Worm (Caenorhabditis elegans): ENCODE measurements around the gene F42C5.3.

Gene F42C5.3

DNA sequence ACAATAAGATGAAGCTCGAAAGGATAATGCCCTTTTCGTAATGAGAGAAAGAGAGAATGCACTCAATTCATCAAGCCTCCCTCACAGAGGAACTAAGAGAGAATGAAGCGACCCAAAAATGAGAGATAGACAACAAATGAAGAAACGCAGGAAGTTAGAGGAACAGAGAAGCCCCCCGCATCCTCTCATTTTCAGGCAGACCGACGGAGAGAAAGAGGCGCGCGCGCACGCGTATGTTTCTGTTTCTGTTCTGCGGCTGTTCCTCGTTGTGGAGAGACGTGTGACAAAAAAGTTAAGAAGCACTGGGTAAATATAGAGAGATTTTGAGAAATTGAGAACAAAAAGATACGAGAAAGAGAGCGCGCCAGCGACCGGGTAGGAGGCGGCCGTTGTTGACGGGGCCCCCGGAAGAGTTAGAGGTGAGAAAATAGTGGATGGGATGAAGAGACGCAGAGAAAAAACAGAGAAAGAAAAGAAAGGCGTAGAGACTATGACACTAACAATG, 32.6 kb upstream of the F42C5.3 start (continued):
- peak; percentile 52 for TF ChIP-seq hlh-30 (tag; optimal IDR thresholded peaks at IDR 0.05; ENCODE audit: insufficient read depth)
- no peak for TF ChIP-seq ahr-1 (tag; optimal IDR thresholded peaks at IDR 0.05)
- no peak for TF ChIP-seq unc-86 (tag; optimal IDR thresholded peaks at IDR 0.05)
- peak; percentile 79 for TF ChIP-seq ceh-18 (tag; optimal IDR thresholded peaks at IDR 0.05)
- TF ChIP-seq sox-2 (GFP tag; IDR thresholded peaks at IDR 0.05), result no peak
- TF ChIP-seq ref-2 (tag; optimal IDR thresholded peaks at IDR 0.05), result peak; percentile 67
- TF ChIP-seq ceh-14 (tag; optimal IDR thresholded peaks at IDR 0.05), result peak; percentile 28
- TF ChIP-seq pha-2 (tag; optimal IDR thresholded peaks at IDR 0.05), result no peak
- no peak for TF ChIP-seq ceh-30 (tag; optimal IDR thresholded peaks at IDR 0.05)
- no peak for TF ChIP-seq ceh-48 (tag; optimal IDR thresholded peaks at IDR 0.05)
- no peak for TF ChIP-seq pha-4 (tag; optimal IDR thresholded peaks at IDR 0.05)
- peak; percentile 60 for TF ChIP-seq pat-9 (tag; optimal IDR thresholded peaks at IDR 0.05)
- TF ChIP-seq che-1 (tag; optimal IDR thresholded peaks at IDR 0.05), result no peak
- no peak for TF ChIP-seq ama-1 (optimal IDR thresholded peaks at IDR 0.05)
- TF ChIP-seq tbx-2 (tag; optimal IDR thresholded peaks at IDR 0.05), result peak; percentile 82
- peak; percentile 38 for TF ChIP-seq ets-4 (tag; optimal IDR thresholded peaks at IDR 0.05)
- no peak for TF ChIP-seq zip-5 (tag; optimal IDR thresholded peaks at IDR 0.05)
- TF ChIP-seq unc-42 (tag; optimal IDR thresholded peaks at IDR 0.05), result peak; percentile 87
- TF ChIP-seq ceh-2 (tag; optimal IDR thresholded peaks at IDR 0.05), result peak; percentile 29
- no peak for TF ChIP-seq unc-3 (GFP tag; conservative IDR thresholded peaks at IDR 0.05)
- TF ChIP-seq unc-3 (tag; optimal IDR thresholded peaks at IDR 0.05), result no peak
- no peak for TF ChIP-seq elt-4 (tag; optimal IDR thresholded peaks at IDR 0.05)
- no peak for TF ChIP-seq lin-11 (tag; optimal IDR thresholded peaks at IDR 0.05)
- no peak for TF ChIP-seq mec-3 (tag; optimal IDR thresholded peaks at IDR 0.05; ENCODE audit: borderline replicate concordance)
- peak; percentile 13 for TF ChIP-seq syd-9 (tag; optimal IDR thresholded peaks at IDR 0.05)
- no peak for TF ChIP-seq dve-1 (tag; optimal IDR thresholded peaks at IDR 0.05)
- no peak for TF ChIP-seq npax-4 (tag; optimal IDR thresholded peaks at IDR 0.05)
- TF ChIP-seq elt-2 (tag; optimal IDR thresholded peaks at IDR 0.05), result peak; percentile 27
- no peak for TF ChIP-seq gmeb-2 (tag; optimal IDR thresholded peaks at IDR 0.05)
- TF ChIP-seq F13H6.1 (tag; optimal IDR thresholded peaks at IDR 0.05), result peak; percentile 53

DNA sequence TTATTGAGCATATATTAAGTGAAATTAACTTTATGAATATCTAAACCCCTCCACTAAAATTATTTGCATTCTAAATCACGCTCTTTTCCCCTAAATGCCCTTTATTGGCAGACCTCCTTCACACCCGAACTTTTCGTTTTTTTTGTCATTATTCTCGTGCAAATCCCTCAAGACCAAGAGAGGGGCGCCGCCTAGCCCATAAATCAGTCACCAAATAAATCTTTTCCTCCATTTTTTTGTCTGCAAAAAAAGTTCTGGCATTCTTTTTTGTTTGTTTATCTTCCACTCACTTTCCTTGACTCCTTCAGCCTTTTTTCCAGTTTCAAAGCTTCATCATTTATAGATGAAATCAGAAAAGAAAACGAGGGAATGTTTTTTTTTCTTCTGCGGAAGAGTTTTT, 31.5 kb upstream of the F42C5.3 start:
- TF ChIP-seq che-1 (tag; optimal IDR thresholded peaks at IDR 0.05) (no peak), sdc-2 (tag; optimal IDR thresholded peaks at IDR 0.05) (no peak), ref-2 (tag; optimal IDR thresholded peaks at IDR 0.05) (no peak), unc-42 (tag; optimal IDR thresholded peaks at IDR 0.05) (no peak), fkh-6 (tag; optimal IDR thresholded peaks at IDR 0.05) (no peak), ceh-2 (tag; optimal IDR thresholded peaks at IDR 0.05) (no peak), pros-1 (tag; optimal IDR thresholded peaks at IDR 0.05) (no peak), rnt-1 (tag; optimal IDR thresholded peaks at IDR 0.05) (no peak)

- TF ChIP-seq ceh-31 (tag; optimal IDR thresholded peaks at IDR 0.05) (no peak), nfya-1 (tag; optimal IDR thresholded peaks at IDR 0.05) (peak; percentile 25), rnt-1 (tag; optimal IDR thresholded peaks at IDR 0.05) (peak; percentile 27), unc-42 (tag; optimal IDR thresholded peaks at IDR 0.05) (peak; percentile 59), unc-55 (GFP tag; optimal IDR thresholded peaks at IDR 0.05) (peak; percentile 17), npax-4 (tag; optimal IDR thresholded peaks at IDR 0.05) (no peak)
These were observed 30.6 kb upstream of the F42C5.3 start for ce11 chrIV:7317829-7318529.

DNA sequence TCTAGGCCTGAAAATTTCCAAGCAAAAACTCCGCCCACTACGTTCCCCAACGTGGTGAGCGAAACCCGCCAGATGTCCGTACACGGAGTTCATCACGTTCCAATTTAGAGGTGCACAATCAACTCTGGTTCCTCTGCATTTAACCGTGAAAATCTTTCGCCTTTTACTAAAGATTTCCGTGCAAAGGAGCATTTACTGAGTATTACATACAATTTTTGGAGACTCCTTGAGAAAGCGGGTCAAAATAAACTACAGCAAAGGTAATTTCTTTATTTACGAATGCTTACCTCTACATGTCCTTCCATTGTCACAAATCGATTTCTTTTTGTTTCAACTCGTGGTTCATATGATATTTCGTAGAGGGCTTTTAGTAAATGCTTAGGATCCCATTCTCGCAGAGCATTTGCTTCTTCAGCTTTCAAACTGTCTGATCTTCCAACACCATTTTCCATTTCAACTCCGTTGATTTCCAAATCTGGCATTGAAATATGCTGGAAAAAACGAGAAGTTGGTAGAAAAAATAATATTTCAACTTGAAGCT, 29.3 kb upstream of the F42C5.3 start, which contains the start of gene F42C5.9:
Gene F42C5.9 (minus strand): TSS at position 491 of the 541 bp plus-strand sequence.
- no peak for TF ChIP-seq syd-9 (tag; optimal IDR thresholded peaks at IDR 0.05)
- TF ChIP-seq fkh-10 (GFP tag; optimal IDR thresholded peaks at IDR 0.05), result no peak
- no peak for TF ChIP-seq unc-55 (GFP tag; optimal IDR thresholded peaks at IDR 0.05)
- TF ChIP-seq unc-42 (tag; optimal IDR thresholded peaks at IDR 0.05), result no peak
- TF ChIP-seq madf-2 (tag; optimal IDR thresholded peaks at IDR 0.05), result no peak
- TF ChIP-seq ceh-22 (tag; optimal IDR thresholded peaks at IDR 0.05), result no peak

All from whole organism, late embryonic.